Fruit fly (Drosophila melanogaster) whole organism, embryonic: ENCODE measurements around the gene Sdhaf3.

ENCODE experiments used
- B-H1 ChIP-seq: fragments of 200-800 bp; sonication (Bioruptor generic); IDR thresholded peaks from 3 replicates; pipeline ENCODE4 v1.3.6; 2022; ENCODE audit warnings: missing biosample characterization, missing genetic modification characterization
- C15 ChIP-seq: fragments of 200-800 bp; sonication (Bioruptor generic); IDR thresholded peaks from 3 replicates; pipeline ENCODE4 v1.3.6; 2022; ENCODE audit warnings: missing biosample characterization, missing genetic modification characterization
- CG10147 ChIP-seq: fragments of 200-800 bp; sonication (Bioruptor generic); optimal IDR thresholded peaks from 2 replicates; lab custom pipeline; 2019; ENCODE audit warnings: missing biosample characterization, mild to moderate bottlenecking, missing genetic modification characterization, moderate library complexity
- CG1024 ChIP-seq: fragments of 200-800 bp; sonication (Bioruptor generic); IDR thresholded peaks from 2 replicates; pipeline ENCODE4 v1.3.6; 2022; ENCODE audit warnings: missing biosample characterization, missing genetic modification characterization
- CG10274 ChIP-seq: fragments of 200-800 bp; sonication (Bioruptor generic); optimal IDR thresholded peaks from 3 replicates; lab custom pipeline; 2017; ENCODE audit warnings: missing biosample characterization, mild to moderate bottlenecking, missing genetic modification characterization
- CG10979 ChIP-seq: fragments of 200-800 bp; sonication (Bioruptor generic); optimal IDR thresholded peaks from 2 replicates; lab custom pipeline; 2018; ENCODE audit warnings: missing biosample characterization, mild to moderate bottlenecking, missing genetic modification characterization, moderate library complexity
- CG11085 ChIP-seq: fragments of 200-800 bp; sonication (Bioruptor generic); IDR thresholded peaks from 2 replicates; pipeline ENCODE4 v1.3.6; 2022; ENCODE audit warnings: missing biosample characterization, missing genetic modification characterization
- CG11504 ChIP-seq: fragments of 200-800 bp; sonication (Bioruptor generic); optimal IDR thresholded peaks from 3 replicates; lab custom pipeline; 2019; ENCODE audit warnings: missing biosample characterization, mild to moderate bottlenecking, missing genetic modification characterization, moderate library complexity
- CG13424 ChIP-seq: fragments of 200-800 bp; sonication (Bioruptor generic); optimal IDR thresholded peaks from 2 replicates; lab custom pipeline; 2019; ENCODE audit warnings: missing biosample characterization, mild to moderate bottlenecking, missing genetic modification characterization, moderate library complexity
- CG13624 ChIP-seq: fragments of 200-800 bp; sonication (Bioruptor generic); optimal IDR thresholded peaks from 2 replicates; lab custom pipeline; 2016; ENCODE audit warnings: missing biosample characterization, missing genetic modification characterization
- CG13775 ChIP-seq: fragments of 200-800 bp; sonication (Bioruptor generic); optimal IDR thresholded peaks from 3 replicates; lab custom pipeline; 2017; ENCODE audit warnings: missing biosample characterization, mild to moderate bottlenecking, missing genetic modification characterization
- CG1603 ChIP-seq: fragments of 200-800 bp; sonication (Bioruptor generic); optimal IDR thresholded peaks from 2 replicates; lab custom pipeline; 2019; ENCODE audit warnings: missing biosample characterization, mild to moderate bottlenecking, missing genetic modification characterization, moderate library complexity
- CG17912 ChIP-seq: fragments of 200-800 bp; sonication (Bioruptor generic); optimal IDR thresholded peaks from 2 replicates; lab custom pipeline; 2018; ENCODE audit warnings: missing biosample characterization, mild to moderate bottlenecking, missing genetic modification characterization
- CG3163 ChIP-seq: fragments of 200-800 bp; sonication (Bioruptor generic); optimal IDR thresholded peaks from 3 replicates; lab custom pipeline; 2016; ENCODE audit warnings: missing biosample characterization, missing genetic modification characterization
- CG32532 ChIP-seq: fragments of 200-800 bp; sonication (Bioruptor generic); IDR thresholded peaks from 2 replicates; pipeline ENCODE4 v1.3.6; 2022; ENCODE audit warnings: missing biosample characterization, missing genetic modification characterization
- CG33213 ChIP-seq: fragments of 200-800 bp; sonication (Bioruptor generic); optimal IDR thresholded peaks from 3 replicates; lab custom pipeline; 2016; ENCODE audit warnings: missing biosample characterization, missing genetic modification characterization
- CG3847 ChIP-seq: fragments of 200-800 bp; sonication (Bioruptor generic); IDR thresholded peaks from 2 replicates; pipeline ENCODE4 v1.3.6; 2022; ENCODE audit warnings: missing biosample characterization, missing genetic modification characterization
- CG4328 ChIP-seq: fragments of 200-800 bp; sonication (Bioruptor generic); optimal IDR thresholded peaks from 3 replicates; lab custom pipeline; 2017; ENCODE audit warnings: missing biosample characterization, missing genetic modification reagents, missing genetic modification characterization
- CG6272 ChIP-seq: fragments of 200-800 bp; sonication (Bioruptor generic); IDR thresholded peaks from 2 replicates; pipeline ENCODE4 v1.3.6; 2022; ENCODE audit warnings: missing biosample characterization, missing genetic modification characterization
- CG6689 ChIP-seq: fragments of 200-800 bp; sonication (Bioruptor generic); IDR thresholded peaks from 2 replicates; pipeline ENCODE4 v1.3.6; 2022; ENCODE audit warnings: missing biosample characterization, missing genetic modification characterization
- CG7839 ChIP-seq: fragments of 200-800 bp; sonication (Bioruptor generic); optimal IDR thresholded peaks from 3 replicates; lab custom pipeline; 2018; ENCODE audit warnings: missing biosample characterization, mild to moderate bottlenecking, missing genetic modification characterization, moderate library complexity
- CG7928 ChIP-seq: fragments of 200-800 bp; sonication (Bioruptor generic); optimal IDR thresholded peaks from 2 replicates; lab custom pipeline; 2017; ENCODE audit warnings: missing biosample characterization, mild to moderate bottlenecking, missing genetic modification characterization
- CG8478 ChIP-seq: fragments of >200 bp; optimal IDR thresholded peaks from 2 replicates; lab custom pipeline; 2018
- CG9215 ChIP-seq: fragments of 200-800 bp; sonication (Bioruptor generic); IDR thresholded peaks from 2 replicates; pipeline ENCODE4 v1.3.6; 2022; ENCODE audit warnings: missing biosample characterization, missing genetic modification characterization
- CHES-1-like ChIP-seq: fragments of 200-800 bp; sonication (Bioruptor generic); optimal IDR thresholded peaks from 2 replicates; lab custom pipeline; 2016; ENCODE audit warnings: missing biosample characterization, missing genetic modification characterization
- Dll ChIP-seq: fragments of 200-800 bp; sonication (Bioruptor generic); IDR thresholded peaks from 4 replicates; pipeline ENCODE4 v1.3.6; 2022; ENCODE audit warnings: missing biosample characterization, missing genetic modification characterization; ENCODE audit not compliant: partially characterized antibody
- Ets97D ChIP-seq: fragments of 200-800 bp; sonication (Bioruptor generic); optimal IDR thresholded peaks from 3 replicates; lab custom pipeline; 2016; ENCODE audit warnings: missing biosample characterization, missing genetic modification characterization
- Fer1 ChIP-seq: fragments of 200-800 bp; sonication (Bioruptor generic); optimal IDR thresholded peaks from 2 replicates; lab custom pipeline; 2017; ENCODE audit warnings: missing biosample characterization, mild to moderate bottlenecking, missing genetic modification characterization
- Hmr ChIP-seq: fragments of 200-800 bp; sonication (Bioruptor generic); optimal IDR thresholded peaks from 3 replicates; lab custom pipeline; 2017; ENCODE audit warnings: mild to moderate bottlenecking, missing biosample characterization, missing genetic modification reagents, missing genetic modification characterization
- NFAT ChIP-seq: fragments of 200-800 bp; sonication (Bioruptor generic); IDR thresholded peaks from 2 replicates; pipeline ENCODE4 v1.3.6; 2022; ENCODE audit warnings: missing biosample characterization, missing genetic modification characterization
- Nf-YA ChIP-seq: fragments of 200-800 bp; sonication (Bioruptor generic); IDR thresholded peaks from 2 replicates; pipeline ENCODE4 v1.3.6; 2022; ENCODE audit warnings: missing biosample characterization, missing genetic modification characterization
- Oaz ChIP-seq: fragments of 200-800 bp; sonication (Bioruptor generic); IDR thresholded peaks from 2 replicates; pipeline ENCODE4 v1.3.6; 2022; ENCODE audit warnings: missing biosample characterization, missing genetic modification characterization
- Ptx1 ChIP-seq: fragments of 200-800 bp; sonication (Bioruptor generic); IDR thresholded peaks from 2 replicates; pipeline ENCODE4 v1.3.6; 2022; ENCODE audit warnings: missing biosample characterization, missing genetic modification characterization
- Side ChIP-seq: fragments of 200-800 bp; sonication (Bioruptor generic); optimal IDR thresholded peaks from 2 replicates; lab custom pipeline; 2016; ENCODE audit warnings: missing biosample characterization, missing genetic modification characterization
- Xbp1 ChIP-seq: fragments of 200-800 bp; sonication (Bioruptor generic); optimal IDR thresholded peaks from 3 replicates; lab custom pipeline; 2016; ENCODE audit warnings: missing biosample characterization, mild to moderate bottlenecking, missing genetic modification characterization
- Xrp1 ChIP-seq: fragments of 200-800 bp; sonication (Bioruptor generic); IDR thresholded peaks from 2 replicates; pipeline ENCODE4 v1.3.6; 2022; ENCODE audit warnings: missing biosample characterization, missing genetic modification characterization
- ab ChIP-seq: fragments of 200-800 bp; sonication (Bioruptor generic); optimal IDR thresholded peaks from 2 replicates; lab custom pipeline; 2016; ENCODE audit warnings: missing biosample characterization, missing genetic modification characterization
- br ChIP-seq: fragments of >200 bp; optimal IDR thresholded peaks from 2 replicates; lab custom pipeline; 2017
- cato ChIP-seq: fragments of 200-800 bp; sonication (Bioruptor generic); optimal IDR thresholded peaks from 2 replicates; lab custom pipeline; 2016; ENCODE audit warnings: missing biosample characterization, missing genetic modification characterization, borderline replicate concordance
- chinmo ChIP-seq: fragments of 200-800 bp; sonication (Bioruptor generic); IDR thresholded peaks from 4 replicates; pipeline ENCODE4 v1.3.6; 2022; ENCODE audit warnings: missing biosample characterization, missing genetic modification characterization; ENCODE audit not compliant: partially characterized antibody
- eve ChIP-seq, 2 experiments: fragments of >200 bp; optimal IDR thresholded peaks; 2 replicates each; lab custom pipeline; 2017; ENCODE audit warnings: missing biosample characterization in 2 of 2, missing genetic modification characterization in 2 of 2
- fd3F ChIP-seq: fragments of 200-800 bp; sonication (Bioruptor generic); optimal IDR thresholded peaks from 2 replicates; lab custom pipeline; 2018; ENCODE audit warnings: missing biosample characterization, mild to moderate bottlenecking, missing genetic modification characterization, moderate library complexity
- gfzf ChIP-seq: fragments of 200-800 bp; sonication (Bioruptor generic); optimal IDR thresholded peaks from 2 replicates; lab custom pipeline; 2016; ENCODE audit warnings: missing biosample characterization, mild to moderate bottlenecking, missing genetic modification characterization, moderate library complexity
- hkb ChIP-seq, 2 experiments: fragments of 200-800 bp in 1 of 2; fragments of >200 bp in 1 of 2; sonication (Bioruptor generic) in 1 of 2; IDR thresholded peaks in 1 of 2; optimal IDR thresholded peaks in 1 of 2; 2 replicates each; pipeline versions ENCODE4 v1.3.6 to Lab custom; 2017 to 2022; ENCODE audit warnings: missing biosample characterization in 1 of 2, missing genetic modification characterization in 1 of 2
- mam ChIP-seq: fragments of 200-800 bp; sonication (Bioruptor generic); optimal IDR thresholded peaks from 3 replicates; lab custom pipeline; 2016; ENCODE audit warnings: missing biosample characterization, missing genetic modification characterization
- nom ChIP-seq: fragments of 200-800 bp; sonication (Bioruptor generic); optimal IDR thresholded peaks from 2 replicates; lab custom pipeline; 2017; ENCODE audit warnings: missing biosample characterization, missing genetic modification characterization, mild to moderate bottlenecking, moderate library complexity, missing genetic modification reagents
- org-1 ChIP-seq: fragments of 200-800 bp; sonication (Bioruptor generic); optimal IDR thresholded peaks from 2 replicates; lab custom pipeline; 2017; ENCODE audit warnings: missing biosample characterization, missing genetic modification characterization
- salm ChIP-seq: fragments of 200-800 bp; sonication (Bioruptor generic); optimal IDR thresholded peaks from 2 replicates; lab custom pipeline; 2018; ENCODE audit warnings: missing biosample characterization, mild to moderate bottlenecking, missing genetic modification characterization
- wek ChIP-seq: fragments of 200-800 bp; sonication (Bioruptor generic); optimal IDR thresholded peaks from 3 replicates; lab custom pipeline; 2018; ENCODE audit warnings: missing biosample characterization, mild to moderate bottlenecking, missing genetic modification characterization, moderate library complexity

The Sdhaf3 gene

dm6 chr3R:16500919-16501851, 18.9 kb upstream of the Sdhaf3 start, which contains the start of gene Decay (continued):
- TF ChIP-seq nom (GFP tag; lab: Kevin White, UChicago), result no peak
- TF ChIP-seq Xbp1, result peak; percentile 2
- no peak for TF ChIP-seq br (lab: Kevin White, UChicago)
- TF ChIP-seq CG1024 (GFP tag; lab: Robert Waterston, UW), result no peak
- TF ChIP-seq Oaz (GFP tag; lab: Robert Waterston, UW), result no peak
- TF ChIP-seq CHES-1-like (GFP tag; lab: Kevin White, UChicago), result no peak
- peak; percentile 26 for TF ChIP-seq Hmr
- TF ChIP-seq CG8478, result no peak
- no peak for TF ChIP-seq CG4328 (GFP tag; lab: Kevin White, UChicago)
- TF ChIP-seq CG6272, result no peak
- no peak for TF ChIP-seq Dll (GFP tag; lab: Robert Waterston, UW)
- no peak for TF ChIP-seq CG7839 (tag; lab: Kevin White, UChicago)
- TF ChIP-seq org-1 (GFP tag; lab: Kevin White, UChicago), result no peak
- peak; percentile 10 for TF ChIP-seq CG10979 (tag; lab: Kevin White, UChicago)
- TF ChIP-seq Nf-YA (GFP tag; lab: Robert Waterston, UW), result no peak
- TF ChIP-seq mam (GFP tag; lab: Kevin White, UChicago), result no peak
- TF ChIP-seq B-H1 (GFP tag; lab: Robert Waterston, UW), result no peak
- no peak for TF ChIP-seq Fer1 (GFP tag; lab: Kevin White, UChicago)
- peak; percentile 73; the same call in 1 of the 4 replicates for TF ChIP-seq chinmo
- no peak for TF ChIP-seq CG11085 (GFP tag; lab: Robert Waterston, UW)
- TF ChIP-seq wek, result no peak
- TF ChIP-seq fd3F (GFP tag; lab: Kevin White, UChicago), result no peak
- TF ChIP-seq CG13775, result no peak
- TF ChIP-seq CG32532 (GFP tag; lab: Robert Waterston, UW), result no peak
- no peak for TF ChIP-seq salm (tag; lab: Kevin White, UChicago)
- TF ChIP-seq Xrp1 (GFP tag; lab: Robert Waterston, UW), result peak; percentile 44; the same call in 1 of the 2 replicates
- TF ChIP-seq CG10274 (GFP tag; lab: Kevin White, UChicago), result no peak
- no peak for TF ChIP-seq Side
- no peak for TF ChIP-seq ab
- TF ChIP-seq C15 (GFP tag; lab: Robert Waterston, UW), result no peak
- peak; percentile 16 for TF ChIP-seq CG11504 (tag; lab: Kevin White, UChicago)
- TF ChIP-seq CG6689, result 0 out of 2 replicates have a peak, but pooled peaks have one; percentile 6
- no peak for TF ChIP-seq CG7928
- no peak for TF ChIP-seq CG3847 (GFP tag; lab: Robert Waterston, UW)
- no peak for TF ChIP-seq CG17912 (GFP tag; lab: Kevin White, UChicago)
- TF ChIP-seq CG9215 (GFP tag; lab: Robert Waterston, UW), result no peak
- TF ChIP-seq CG1603 (tag; lab: Kevin White, UChicago), result peak; percentile 13
- peak; percentile 9 for TF ChIP-seq CG13624 (GFP tag; lab: Kevin White, UChicago)
- no peak for TF ChIP-seq gfzf (GFP tag; lab: Kevin White, UChicago)
- no peak for TF ChIP-seq CG13424 (tag; lab: Kevin White, UChicago)
- peak in 1 of 2 experiments; percentile 75 for TF ChIP-seq eve (GFP tag; optimal IDR thresholded peaks at IDR 0.05; lab: Kevin White, UChicago)
- TF ChIP-seq hkb (optimal IDR thresholded peaks at IDR 0.05; lab: Kevin White, UChicago), result no peak
- TF ChIP-seq hkb (GFP tag; IDR thresholded peaks at IDR 0.05; lab: Robert Waterston, UW), result peak; percentile 47; the same call in 1 of the 2 replicates
- no peak for TF ChIP-seq NFAT (GFP tag; lab: Robert Waterston, UW)
- no peak for TF ChIP-seq cato (GFP tag; lab: Kevin White, UChicago)
- no peak for TF ChIP-seq CG10147 (GFP tag; lab: Kevin White, UChicago)
- peak; percentile 41 for TF ChIP-seq Ets97D
- no peak for TF ChIP-seq CG33213 (GFP tag; lab: Kevin White, UChicago)
- no peak for TF ChIP-seq Ptx1 (GFP tag; lab: Robert Waterston, UW)
- peak; percentile 70 for TF ChIP-seq CG3163 (GFP tag; lab: Kevin White, UChicago)
